Fruit fly (Drosophila melanogaster) whole organism, embryonic: ENCODE results near the gene Hayan.

Source experiments
- CG10321 ChIP-seq: fragments of 200-800 bp; sonication (Bioruptor generic); IDR thresholded peaks from 2 replicates; pipeline ENCODE4 v1.3.6; 2022; ENCODE audit warnings: missing biosample characterization, missing genetic modification characterization
- CG10654 ChIP-seq: fragments of 200-800 bp; sonication (Bioruptor generic); optimal IDR thresholded peaks from 2 replicates; lab custom pipeline; 2016; ENCODE audit warnings: missing biosample characterization, missing genetic modification characterization
- CG11456 ChIP-seq: fragments of 200-800 bp; sonication (Bioruptor generic); IDR thresholded peaks from 3 replicates; pipeline ENCODE4 v1.3.6; 2022; ENCODE audit warnings: missing biosample characterization, missing genetic modification characterization
- CG12299 ChIP-seq: fragments of 200-800 bp; sonication (Bioruptor generic); optimal IDR thresholded peaks from 2 replicates; lab custom pipeline; 2018; ENCODE audit warnings: missing biosample characterization, mild to moderate bottlenecking, missing genetic modification characterization
- CG1233 ChIP-seq: fragments of 200-800 bp; sonication (Bioruptor generic); optimal IDR thresholded peaks from 4 replicates; lab custom pipeline; 2018; ENCODE audit warnings: missing biosample characterization, mild to moderate bottlenecking, missing genetic modification characterization
- CG12391 ChIP-seq: fragments of 200-800 bp; sonication (Bioruptor generic); optimal IDR thresholded peaks from 3 replicates; lab custom pipeline; 2018; ENCODE audit warnings: missing biosample characterization, mild to moderate bottlenecking, missing genetic modification characterization, moderate library complexity
- CG13894 ChIP-seq: fragments of 200-800 bp; sonication (Bioruptor generic); optimal IDR thresholded peaks from 3 replicates; lab custom pipeline; 2018; ENCODE audit warnings: missing biosample characterization, mild to moderate bottlenecking, missing genetic modification characterization, moderate library complexity
- CG14710 ChIP-seq: fragments of 200-800 bp; sonication (Bioruptor generic); optimal IDR thresholded peaks from 3 replicates; lab custom pipeline; 2019; ENCODE audit warnings: missing biosample characterization, mild to moderate bottlenecking, missing genetic modification characterization, moderate library complexity
- CG15269 ChIP-seq: fragments of 200-800 bp; sonication (Bioruptor generic); optimal IDR thresholded peaks from 2 replicates; lab custom pipeline; 2018; ENCODE audit warnings: missing biosample characterization, mild to moderate bottlenecking, missing genetic modification characterization, moderate library complexity
- CG15696 ChIP-seq: fragments of 200-800 bp; sonication (Bioruptor generic); optimal IDR thresholded peaks from 2 replicates; lab custom pipeline; 2019; ENCODE audit warnings: missing biosample characterization, mild to moderate bottlenecking, missing genetic modification characterization, moderate library complexity
- CG17359 ChIP-seq: fragments of 200-800 bp; sonication (Bioruptor generic); optimal IDR thresholded peaks from 3 replicates; lab custom pipeline; 2018; ENCODE audit warnings: missing biosample characterization, mild to moderate bottlenecking, missing genetic modification characterization, moderate library complexity
- CG17829 ChIP-seq: fragments of 200-800 bp; optimal IDR thresholded peaks from 2 replicates; lab custom pipeline; 2019; ENCODE audit warnings: missing biosample characterization, mild to moderate bottlenecking, missing genetic modification characterization, moderate library complexity
- CG18764 ChIP-seq: fragments of 200-800 bp; sonication (Bioruptor generic); optimal IDR thresholded peaks from 3 replicates; lab custom pipeline; 2016; ENCODE audit warnings: missing biosample characterization, missing genetic modification characterization
- CG2199 ChIP-seq: fragments of 200-800 bp; sonication (Bioruptor generic); IDR thresholded peaks from 3 replicates; pipeline ENCODE4 v1.3.6; 2022; ENCODE audit warnings: missing biosample characterization, missing genetic modification characterization
- CG32532 ChIP-seq: fragments of 200-800 bp; sonication (Bioruptor generic); IDR thresholded peaks from 2 replicates; pipeline ENCODE4 v1.3.6; 2022; ENCODE audit warnings: missing biosample characterization, missing genetic modification characterization
- CG4360 ChIP-seq: fragments of 200-800 bp; sonication (Bioruptor generic); IDR thresholded peaks from 2 replicates; pipeline ENCODE4 v1.3.6; 2022; ENCODE audit warnings: missing biosample characterization, missing genetic modification characterization
- CG43689 ChIP-seq: fragments of 200-800 bp; sonication (Bioruptor generic); IDR thresholded peaks from 2 replicates; pipeline ENCODE4 v1.3.6; 2022; ENCODE audit warnings: missing biosample characterization, missing genetic modification characterization
- CG4404 ChIP-seq: fragments of 200-800 bp; sonication (Bioruptor generic); IDR thresholded peaks from 2 replicates; pipeline ENCODE4 v1.3.6; 2022; ENCODE audit warnings: missing biosample characterization, missing genetic modification characterization
- CG5953 ChIP-seq: fragments of 200-800 bp; sonication (Bioruptor generic); IDR thresholded peaks from 2 replicates; pipeline ENCODE4 v1.3.6; 2022; ENCODE audit warnings: missing biosample characterization, missing genetic modification characterization
- CG6175 ChIP-seq: fragments of 200-800 bp; sonication (Bioruptor generic); IDR thresholded peaks from 3 replicates; pipeline ENCODE4 v1.3.6; 2022; ENCODE audit warnings: missing biosample characterization, missing genetic modification characterization
- CG7357 ChIP-seq: fragments of 200-800 bp; sonication (Bioruptor generic); IDR thresholded peaks from 3 replicates; pipeline ENCODE4 v1.3.6; 2022; ENCODE audit warnings: missing biosample characterization, missing genetic modification characterization
- CG7372 ChIP-seq: fragments of 200-800 bp; sonication (Bioruptor generic); IDR thresholded peaks from 2 replicates; pipeline ENCODE4 v1.3.6; 2022; ENCODE audit warnings: missing biosample characterization, missing genetic modification characterization
- CG7987 ChIP-seq: fragments of 200-800 bp; sonication (Bioruptor generic); optimal IDR thresholded peaks from 2 replicates; lab custom pipeline; 2018; ENCODE audit warnings: missing biosample characterization, mild to moderate bottlenecking, missing genetic modification characterization, moderate library complexity
- CG8089 ChIP-seq: fragments of 200-800 bp; sonication (Bioruptor generic); optimal IDR thresholded peaks from 3 replicates; lab custom pipeline; 2016; ENCODE audit warnings: missing biosample characterization, missing genetic modification characterization
- CG8290 ChIP-seq, 3 experiments: fragments of 200-800 bp; sonication (Bioruptor generic); optimal IDR thresholded peaks; 2 replicates each; lab custom pipeline; 2016 to 2019; ENCODE audit warnings: missing biosample characterization in 3 of 3, missing genetic modification characterization in 3 of 3, mild to moderate bottlenecking in 2 of 3, moderate library complexity in 1 of 3
- CG8388 ChIP-seq: fragments of 200-800 bp; sonication (Bioruptor generic); optimal IDR thresholded peaks from 2 replicates; lab custom pipeline; 2019; ENCODE audit warnings: missing biosample characterization, mild to moderate bottlenecking, missing genetic modification characterization, moderate library complexity
- Camta ChIP-seq: fragments of 200-800 bp; sonication (Bioruptor generic); optimal IDR thresholded peaks from 2 replicates; lab custom pipeline; 2016; ENCODE audit warnings: missing biosample characterization, missing genetic modification characterization
- D19A ChIP-seq: fragments of 200-800 bp; optimal IDR thresholded peaks from 3 replicates; lab custom pipeline; 2019; ENCODE audit warnings: missing biosample characterization, mild to moderate bottlenecking, missing genetic modification characterization, moderate library complexity
- Dip2 ChIP-seq: fragments of 200-800 bp; sonication (Bioruptor generic); IDR thresholded peaks from 2 replicates; pipeline ENCODE4 v1.3.6; 2022; ENCODE audit warnings: missing biosample characterization, missing genetic modification characterization
- Gug ChIP-seq: fragments of 200-800 bp; sonication (Bioruptor generic); IDR thresholded peaks from 4 replicates; pipeline ENCODE4 v1.3.6; 2022; ENCODE audit warnings: missing biosample characterization, missing genetic modification characterization
- NFAT ChIP-seq: fragments of 200-800 bp; sonication (Bioruptor generic); IDR thresholded peaks from 2 replicates; pipeline ENCODE4 v1.3.6; 2022; ENCODE audit warnings: missing biosample characterization, missing genetic modification characterization
- Nf-YB ChIP-seq: fragments of 200-800 bp; sonication (Bioruptor generic); optimal IDR thresholded peaks from 3 replicates; lab custom pipeline; 2019; ENCODE audit warnings: missing biosample characterization, mild to moderate bottlenecking, missing genetic modification characterization, moderate library complexity
- Oaz ChIP-seq: fragments of 200-800 bp; sonication (Bioruptor generic); IDR thresholded peaks from 2 replicates; pipeline ENCODE4 v1.3.6; 2022; ENCODE audit warnings: missing biosample characterization, missing genetic modification characterization
- Optix ChIP-seq: fragments of 200-800 bp; sonication (Bioruptor generic); IDR thresholded peaks from 3 replicates; pipeline ENCODE4 v1.3.6; 2022; ENCODE audit warnings: missing biosample characterization, missing genetic modification characterization
- Rx ChIP-seq: fragments of 200-800 bp; sonication (Bioruptor generic); IDR thresholded peaks from 2 replicates; pipeline ENCODE4 v1.3.6; 2022; ENCODE audit warnings: missing biosample characterization, missing genetic modification characterization
- croc ChIP-seq: fragments of 200-800 bp; sonication (Bioruptor generic); conservative IDR thresholded peaks from 3 replicates; pipeline ENCODE4 v1.3.6; 2022; ENCODE audit warnings: missing biosample characterization, missing genetic modification characterization
- dysf ChIP-seq: fragments of 200-800 bp; sonication (Bioruptor generic); IDR thresholded peaks from 3 replicates; pipeline ENCODE4 v1.3.6; 2022; ENCODE audit warnings: missing biosample characterization, missing genetic modification characterization
- gfzf ChIP-seq: fragments of 200-800 bp; sonication (Bioruptor generic); optimal IDR thresholded peaks from 2 replicates; lab custom pipeline; 2016; ENCODE audit warnings: missing biosample characterization, mild to moderate bottlenecking, missing genetic modification characterization, moderate library complexity
- h ChIP-seq: fragments of >200 bp; optimal IDR thresholded peaks from 2 replicates; lab custom pipeline; 2017
- lov ChIP-seq, 2 experiments: fragments of 200-800 bp in 1 of 2; fragments of >200 bp in 1 of 2; sonication (Bioruptor generic) in 1 of 2; IDR thresholded peaks in 1 of 2; optimal IDR thresholded peaks in 1 of 2; 2 replicates in 1 of 2; 3 replicates in 1 of 2; pipeline versions ENCODE4 v1.3.6 to Lab custom; 2017 to 2022; ENCODE audit warnings: missing biosample characterization in 1 of 2, missing genetic modification characterization in 1 of 2
- nmo ChIP-seq: fragments of 200-800 bp; sonication (Bioruptor generic); optimal IDR thresholded peaks from 2 replicates; lab custom pipeline; 2018; ENCODE audit warnings: missing biosample characterization, mild to moderate bottlenecking, missing genetic modification characterization, moderate library complexity
- pfk ChIP-seq: fragments of 200-800 bp; sonication (Bioruptor generic); optimal IDR thresholded peaks from 2 replicates; lab custom pipeline; 2018; ENCODE audit warnings: missing biosample characterization, mild to moderate bottlenecking, missing genetic modification characterization, moderate library complexity
- sisA ChIP-seq: fragments of 200-800 bp; sonication (Bioruptor generic); IDR thresholded peaks from 2 replicates; pipeline ENCODE4 v1.3.6; 2022; ENCODE audit warnings: missing biosample characterization, missing genetic modification characterization
- so ChIP-seq: fragments of 200-800 bp; sonication (Bioruptor generic); IDR thresholded peaks from 3 replicates; pipeline ENCODE4 v1.3.6; 2022; ENCODE audit warnings: missing biosample characterization, missing genetic modification characterization
- sob ChIP-seq: fragments of 200-800 bp; sonication (Bioruptor generic); IDR thresholded peaks from 2 replicates; pipeline ENCODE4 v1.3.6; 2022; ENCODE audit warnings: missing biosample characterization, missing genetic modification characterization
- tin ChIP-seq: fragments of 200-800 bp; sonication (Bioruptor generic); optimal IDR thresholded peaks from 3 replicates; lab custom pipeline; 2016; ENCODE audit warnings: missing biosample characterization, missing genetic modification characterization
- tio ChIP-seq: fragments of 200-800 bp; sonication (Bioruptor generic); optimal IDR thresholded peaks from 2 replicates; lab custom pipeline; 2017; ENCODE audit warnings: missing biosample characterization, missing genetic modification characterization, inconsistent platforms
- ttk ChIP-seq: fragments of 200-800 bp; sonication (Bioruptor generic); IDR thresholded peaks from 2 replicates; pipeline ENCODE4 v2.1.2; 2022; ENCODE audit warnings: missing biosample characterization, missing genetic modification characterization
- vnd ChIP-seq: fragments of 200-800 bp; sonication (Bioruptor generic); IDR thresholded peaks from 3 replicates; pipeline ENCODE4 v1.3.6; 2022; ENCODE audit warnings: missing biosample characterization, missing genetic modification characterization; ENCODE audit not compliant: partially characterized antibody
- vvl ChIP-seq: fragments of 200-800 bp; sonication (Bioruptor generic); IDR thresholded peaks from 2 replicates; pipeline ENCODE4 v1.3.6; 2022; ENCODE audit warnings: missing biosample characterization, missing genetic modification characterization

Gene Hayan

dm6 chrX:18517415-18517814 lies 33.8 kb upstream of the Hayan start (continued):
- TF ChIP-seq CG17829 (tag; lab: Kevin White, UChicago) = peak; percentile 40
- TF ChIP-seq CG17359 (tag; lab: Kevin White, UChicago) = peak; percentile 92
- no peak for TF ChIP-seq CG4404
- 0 out of 3 replicates have a peak, but pooled peaks have one; percentile 12 for TF ChIP-seq CG6175 (GFP tag; lab: Robert Waterston, UW)
- TF ChIP-seq CG11456 (GFP tag; lab: Robert Waterston, UW) = peak; percentile 62; the same call in 1 of the 3 replicates
- no peak for TF ChIP-seq CG12299 (tag; lab: Kevin White, UChicago)
- TF ChIP-seq CG8290 (GFP tag; optimal IDR thresholded peaks at IDR 0.05; lab: Kevin White, UChicago) = peak; percentile 53
- TF ChIP-seq CG8290 (tag; optimal IDR thresholded peaks at IDR 0.05; lab: Kevin White, UChicago) = peak; percentile 19 to 78
- TF ChIP-seq CG15696 (tag; lab: Kevin White, UChicago) = no peak
- TF ChIP-seq h (lab: Kevin White, UChicago) = no peak
- TF ChIP-seq pfk (GFP tag; lab: Kevin White, UChicago) = peak; percentile 85
- TF ChIP-seq lov (optimal IDR thresholded peaks at IDR 0.05; lab: Kevin White, UChicago) = no peak
- TF ChIP-seq lov (GFP tag; IDR thresholded peaks at IDR 0.05; lab: Robert Waterston, UW) = 0 out of 3 replicates have a peak, but pooled peaks have one; percentile 65
- no peak for TF ChIP-seq vnd (GFP tag; lab: Robert Waterston, UW)
- TF ChIP-seq CG1233 (GFP tag; lab: Kevin White, UChicago) = no peak
- peak; percentile 83; the same call in 2 of the 3 replicates for TF ChIP-seq CG2199 (GFP tag; lab: Robert Waterston, UW)
- peak; percentile 47 for TF ChIP-seq CG15269 (tag; lab: Kevin White, UChicago)
- peak; percentile 15 for TF ChIP-seq D19A (tag; lab: Kevin White, UChicago)
- TF ChIP-seq CG18764 (GFP tag; lab: Kevin White, UChicago) = no peak
- TF ChIP-seq Oaz (GFP tag; lab: Robert Waterston, UW) = no peak
- 0 out of 2 replicates have a peak, but pooled peaks have one; percentile 8 for TF ChIP-seq CG5953 (GFP tag; lab: Robert Waterston, UW)
- peak; percentile 25 for TF ChIP-seq Camta (GFP tag; lab: Kevin White, UChicago)
- no peak for TF ChIP-seq Gug (GFP tag; lab: Robert Waterston, UW)
- TF ChIP-seq tio (GFP tag; lab: Kevin White, UChicago) = peak; percentile 8
- TF ChIP-seq Nf-YB = peak; percentile 5
- TF ChIP-seq ttk = peak; percentile 15; the same call in 1 of the 2 replicates
- peak; percentile 6 for TF ChIP-seq CG14710
- peak; percentile 52; the same call in 1 of the 2 replicates for TF ChIP-seq sob (GFP tag; lab: Robert Waterston, UW)
- no peak for TF ChIP-seq CG10654 (GFP tag; lab: Kevin White, UChicago)
- no peak for TF ChIP-seq CG8089
- 0 out of 2 replicates have a peak, but pooled peaks have one; percentile 11 for TF ChIP-seq NFAT (GFP tag; lab: Robert Waterston, UW)
- no peak for TF ChIP-seq so
- TF ChIP-seq CG4360 = peak; percentile 100
- TF ChIP-seq gfzf (GFP tag; lab: Kevin White, UChicago) = peak; percentile 5
- no peak for TF ChIP-seq CG7372 (GFP tag; lab: Robert Waterston, UW)
- TF ChIP-seq nmo (GFP tag; lab: Kevin White, UChicago) = peak; percentile 47
- 0 out of 3 replicates have a peak, but pooled peaks have one; percentile 16 for TF ChIP-seq croc (GFP tag; lab: Robert Waterston, UW)
- TF ChIP-seq CG7357 (GFP tag; lab: Robert Waterston, UW) = no peak
- peak; percentile 40; the same call in 1 of the 2 replicates for TF ChIP-seq vvl
- TF ChIP-seq CG13894 (tag; lab: Kevin White, UChicago) = no peak
- TF ChIP-seq CG12391 (tag; lab: Kevin White, UChicago) = peak; percentile 10
- no peak for TF ChIP-seq Dip2 (GFP tag; lab: Robert Waterston, UW)
- TF ChIP-seq dysf (GFP tag; lab: Robert Waterston, UW) = peak; percentile 48; the same call in 1 of the 3 replicates
- peak; percentile 18; the same call in 1 of the 2 replicates for TF ChIP-seq CG32532
- TF ChIP-seq Optix = peak; percentile 51; the same call in 2 of the 3 replicates
- TF ChIP-seq CG43689 (GFP tag; lab: Robert Waterston, UW) = 0 out of 2 replicates have a peak, but pooled peaks have one; percentile 28
- TF ChIP-seq tin (GFP tag; lab: Kevin White, UChicago) = peak; percentile 29
- no peak for TF ChIP-seq Rx (GFP tag; lab: Robert Waterston, UW)
- peak; percentile 6 for TF ChIP-seq CG8388 (GFP tag; lab: Kevin White, UChicago)
- TF ChIP-seq CG10321 (GFP tag; lab: Robert Waterston, UW) = no peak
- 0 out of 2 replicates have a peak, but pooled peaks have one; percentile 32 for TF ChIP-seq sisA
- TF ChIP-seq CG7987 = no peak
